Fruit fly (Drosophila melanogaster): ENCODE data around the gene CG14974.

Gene CG14974

DNA sequence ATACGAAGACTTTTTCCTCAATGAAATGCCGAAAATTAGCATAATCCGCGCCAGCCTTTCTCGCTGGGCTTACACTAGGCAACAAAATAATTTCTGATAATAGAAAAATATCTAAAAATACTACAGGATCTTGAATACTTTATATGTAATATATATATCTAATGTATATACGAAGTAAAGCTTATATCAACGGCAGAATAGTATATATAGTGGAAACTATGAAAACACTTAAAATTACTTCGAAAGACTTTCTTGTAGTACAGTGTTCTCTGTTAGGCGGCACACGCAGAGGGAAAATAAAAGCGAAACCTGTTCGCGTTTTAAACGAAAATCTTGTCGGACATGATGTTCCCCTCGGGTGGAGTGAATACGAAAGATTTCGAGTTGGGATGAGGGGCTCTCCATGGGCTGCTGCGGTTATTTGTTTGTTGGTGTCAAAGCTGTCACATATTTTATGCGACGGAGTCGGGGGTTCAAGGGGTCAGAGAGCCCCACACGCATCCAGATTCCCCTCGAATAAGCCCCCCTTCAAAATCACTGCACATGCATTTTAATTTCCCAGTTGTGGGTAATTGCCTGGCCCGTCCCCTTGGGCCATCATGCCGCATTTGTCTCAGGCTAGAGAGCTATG, 13.4 kb upstream of the CG14974 start (continued):
- TF ChIP-seq BEAF-32 (GFP tag; optimal IDR thresholded peaks at IDR 0.05) (no peak), CG12104 (GFP tag; optimal IDR thresholded peaks at IDR 0.05) (peak; percentile 3), sqz (GFP tag; optimal IDR thresholded peaks at IDR 0.05) (peak; percentile 60), Lhr (GFP tag; optimal IDR thresholded peaks at IDR 0.05) (peak; percentile 27), emc (GFP tag; optimal IDR thresholded peaks at IDR 0.05) (no peak), CG9437 (GFP tag; optimal IDR thresholded peaks at IDR 0.05) (peak; percentile 24), ems (GFP tag; optimal IDR thresholded peaks at IDR 0.05) (no peak), otp (GFP tag; IDR thresholded peaks at IDR 0.05) (no peak), H15 (GFP tag; IDR thresholded peaks at IDR 0.05) (no peak), CG4820 (GFP tag; optimal IDR thresholded peaks at IDR 0.05) (peak; percentile 19), zf30C (GFP tag; optimal IDR thresholded peaks at IDR 0.05) (no peak), pan (optimal IDR thresholded peaks at IDR 0.05) (no peak), pan (GFP tag; optimal IDR thresholded peaks at IDR 0.05 in 1 of 2, IDR thresholded peaks at IDR 0.05 in 1 of 2) (peak in 1 of 2 experiments; percentile 65), CG6683 (GFP tag; optimal IDR thresholded peaks at IDR 0.05) (peak; percentile 13), bowl (GFP tag; IDR thresholded peaks at IDR 0.05) (no peak), CG3838 (GFP tag; optimal IDR thresholded peaks at IDR 0.05) (no peak), NC2β (GFP tag; optimal IDR thresholded peaks at IDR 0.05) (no peak), PHDP (tag; optimal IDR thresholded peaks at IDR 0.05) (peak; percentile 70), ara (GFP tag; IDR thresholded peaks at IDR 0.05) (peak; percentile 80), croc (GFP tag; conservative IDR thresholded peaks at IDR 0.05) (peak; percentile 63), usp (GFP tag; optimal IDR thresholded peaks at IDR 0.05) (no peak), org-1 (GFP tag; optimal IDR thresholded peaks at IDR 0.05) (peak; percentile 42), CG30020 (tag; optimal IDR thresholded peaks at IDR 0.05) (peak; percentile 39), gcm (GFP tag; optimal IDR thresholded peaks at IDR 0.05) (peak; percentile 82), HLH4C (GFP tag; IDR thresholded peaks at IDR 0.05; ENCODE audit: partially characterized antibody) (no peak), sc (optimal IDR thresholded peaks at IDR 0.05) (no peak), sc (GFP tag; optimal IDR thresholded peaks at IDR 0.05) (peak; percentile 56), kah (GFP tag; optimal IDR thresholded peaks at IDR 0.05) (peak; percentile 60), CG4854 (GFP tag; optimal IDR thresholded peaks at IDR 0.05) (no peak), ash1 (GFP tag; optimal IDR thresholded peaks at IDR 0.05) (no peak), Dref (GFP tag; IDR thresholded peaks at IDR 0.05) (no peak), mirr (GFP tag; optimal IDR thresholded peaks at IDR 0.05) (no peak), slp2 (GFP tag; optimal IDR thresholded peaks at IDR 0.05) (no peak), ftz-f1 (GFP tag; optimal IDR thresholded peaks at IDR 0.05) (no peak), Nf-YA (GFP tag; IDR thresholded peaks at IDR 0.05) (no peak), dmrt99B (tag; optimal IDR thresholded peaks at IDR 0.05) (peak; percentile 87), Dad (GFP tag; optimal IDR thresholded peaks at IDR 0.05) (no peak), sr (GFP tag; IDR thresholded peaks at IDR 0.05) (no peak), gce (GFP tag; IDR thresholded peaks at IDR 0.05) (0 out of 3 replicates have a peak, but pooled peaks have one; percentile 62), CG9817 (tag; optimal IDR thresholded peaks at IDR 0.05) (peak; percentile 21), CG3281 (GFP tag; optimal IDR thresholded peaks at IDR 0.05) (peak; percentile 21), CG31441 (GFP tag; IDR thresholded peaks at IDR 0.05) (peak; percentile 92), CG8089 (GFP tag; optimal IDR thresholded peaks at IDR 0.05) (no peak), CG1024 (GFP tag; IDR thresholded peaks at IDR 0.05) (peak; percentile 63; the same call in 1 of the 2 replicates), CG33557 (GFP tag; optimal IDR thresholded peaks at IDR 0.05) (peak; percentile 71), Tbp (GFP tag; optimal IDR thresholded peaks at IDR 0.05) (no peak), Ssrp (tag; optimal IDR thresholded peaks at IDR 0.05) (peak; percentile 72), CG6175 (GFP tag; IDR thresholded peaks at IDR 0.05) (no peak), jing (GFP tag; optimal IDR thresholded peaks at IDR 0.05) (peak; percentile 12), gt (GFP tag; IDR thresholded peaks at IDR 0.05) (no peak), ab (GFP tag; optimal IDR thresholded peaks at IDR 0.05) (no peak), sens (GFP tag) (no peak)

Data from whole organism, embryonic.